Fruit fly (Drosophila melanogaster) whole organism, embryonic: ENCODE results near the gene CG9302.

Experiments
- CG10147 ChIP-seq: fragments of 200-800 bp; sonication (Bioruptor generic); optimal IDR thresholded peaks from 2 replicates; lab custom pipeline; 2019; ENCODE audit warnings: missing biosample characterization, mild to moderate bottlenecking, missing genetic modification characterization, moderate library complexity
- CG10959 ChIP-seq: fragments of 200-800 bp; sonication (Bioruptor generic); IDR thresholded peaks from 2 replicates; pipeline ENCODE4 v1.3.6; 2022; ENCODE audit warnings: missing biosample characterization, missing genetic modification characterization
- CG11695 ChIP-seq: fragments of 200-800 bp; sonication (Bioruptor generic); IDR thresholded peaks from 3 replicates; pipeline ENCODE4 v1.3.6; 2022; ENCODE audit warnings: missing biosample characterization, missing genetic modification characterization
- CG12155 ChIP-seq: fragments of 200-800 bp; sonication (Bioruptor generic); optimal IDR thresholded peaks from 3 replicates; lab custom pipeline; 2016; ENCODE audit warnings: missing biosample characterization, missing genetic modification characterization
- CG14965 ChIP-seq: fragments of 200-800 bp; sonication (Bioruptor generic); optimal IDR thresholded peaks from 2 replicates; lab custom pipeline; 2016; ENCODE audit warnings: missing biosample characterization, missing genetic modification characterization, borderline replicate concordance
- CG16813 ChIP-seq: fragments of 200-800 bp; sonication (Bioruptor generic); IDR thresholded peaks from 3 replicates; pipeline ENCODE4 v1.3.6; 2022; ENCODE audit warnings: missing biosample characterization, missing genetic modification characterization; ENCODE audit not compliant: partially characterized antibody
- CG16815 ChIP-seq: fragments of 200-800 bp; sonication (Bioruptor generic); optimal IDR thresholded peaks from 3 replicates; lab custom pipeline; 2017; ENCODE audit warnings: missing biosample characterization, mild to moderate bottlenecking, missing genetic modification characterization
- CG17385 ChIP-seq: fragments of 200-800 bp; sonication (Bioruptor generic); optimal IDR thresholded peaks from 3 replicates; lab custom pipeline; 2018; ENCODE audit warnings: missing biosample characterization, mild to moderate bottlenecking, missing genetic modification characterization
- CG17829 ChIP-seq: fragments of 200-800 bp; optimal IDR thresholded peaks from 2 replicates; lab custom pipeline; 2019; ENCODE audit warnings: missing biosample characterization, mild to moderate bottlenecking, missing genetic modification characterization, moderate library complexity
- CG1792 ChIP-seq: fragments of 200-800 bp; sonication (Bioruptor generic); optimal IDR thresholded peaks from 2 replicates; lab custom pipeline; 2016; ENCODE audit warnings: missing biosample characterization, missing genetic modification characterization
- CG1832 ChIP-seq: fragments of 200-800 bp; sonication (Bioruptor generic); optimal IDR thresholded peaks from 2 replicates; lab custom pipeline; 2017; ENCODE audit warnings: missing biosample characterization, mild to moderate bottlenecking, missing genetic modification characterization, inconsistent platforms
- CG3065 ChIP-seq: fragments of 200-800 bp; sonication (Bioruptor generic); optimal IDR thresholded peaks from 2 replicates; lab custom pipeline; 2016; ENCODE audit warnings: missing biosample characterization, missing genetic modification characterization
- CG3726 ChIP-seq: fragments of 200-800 bp; sonication (Bioruptor generic); IDR thresholded peaks from 3 replicates; pipeline ENCODE4, ENCODE4 v1.3.6; 2022; ENCODE audit warnings: missing biosample characterization, missing genetic modification characterization
- CG42726 ChIP-seq: fragments of 200-800 bp; sonication (Bioruptor generic); IDR thresholded peaks from 2 replicates; pipeline ENCODE4 v1.3.6; 2022; ENCODE audit warnings: missing biosample characterization, missing genetic modification characterization; ENCODE audit not compliant: partially characterized antibody
- CG6683 ChIP-seq: fragments of 200-800 bp; sonication (Bioruptor generic); optimal IDR thresholded peaks from 2 replicates; lab custom pipeline; 2017; ENCODE audit warnings: missing biosample characterization, mild to moderate bottlenecking, missing genetic modification characterization, missing genetic modification reagents
- CG6854 ChIP-seq: fragments of 200-800 bp; sonication (Bioruptor generic); optimal IDR thresholded peaks from 3 replicates; lab custom pipeline; 2017; ENCODE audit warnings: missing biosample characterization, mild to moderate bottlenecking, missing genetic modification characterization
- CG7372 ChIP-seq: fragments of 200-800 bp; sonication (Bioruptor generic); IDR thresholded peaks from 2 replicates; pipeline ENCODE4 v1.3.6; 2022; ENCODE audit warnings: missing biosample characterization, missing genetic modification characterization
- CG9437 ChIP-seq: fragments of 200-800 bp; sonication (Bioruptor generic); optimal IDR thresholded peaks from 2 replicates; lab custom pipeline; 2018; ENCODE audit warnings: missing biosample characterization, mild to moderate bottlenecking, missing genetic modification characterization
- CG9609 ChIP-seq: fragments of 200-800 bp; sonication (Bioruptor generic); optimal IDR thresholded peaks from 3 replicates; lab custom pipeline; 2016; ENCODE audit warnings: missing biosample characterization, missing genetic modification characterization
- CoRest ChIP-seq: fragments of 200-800 bp; sonication (Bioruptor generic); optimal IDR thresholded peaks from 3 replicates; lab custom pipeline; 2018; ENCODE audit warnings: missing biosample characterization, mild to moderate bottlenecking, missing genetic modification characterization, moderate library complexity
- Dip3 ChIP-seq: fragments of 200-800 bp; sonication (Bioruptor generic); optimal IDR thresholded peaks from 3 replicates; lab custom pipeline; 2016; ENCODE audit warnings: missing biosample characterization, missing genetic modification characterization
- ERR ChIP-seq: fragments of 200-800 bp; sonication (Bioruptor generic); optimal IDR thresholded peaks from 2 replicates; lab custom pipeline; 2016; ENCODE audit warnings: missing biosample characterization, missing genetic modification characterization
- Ets97D ChIP-seq: fragments of 200-800 bp; sonication (Bioruptor generic); optimal IDR thresholded peaks from 3 replicates; lab custom pipeline; 2016; ENCODE audit warnings: missing biosample characterization, missing genetic modification characterization
- Gsc ChIP-seq: fragments of 200-800 bp; sonication (Bioruptor generic); IDR thresholded peaks from 2 replicates; pipeline ENCODE4 v1.3.6; 2022; ENCODE audit warnings: missing biosample characterization, missing genetic modification characterization
- HLH4C ChIP-seq: fragments of 200-800 bp; sonication (Bioruptor generic); IDR thresholded peaks from 3 replicates; pipeline ENCODE4 v1.3.6; 2022; ENCODE audit warnings: missing biosample characterization, missing genetic modification characterization; ENCODE audit not compliant: partially characterized antibody
- HLHmδ ChIP-seq: fragments of 200-800 bp; sonication (Bioruptor generic); optimal IDR thresholded peaks from 2 replicates; lab custom pipeline; 2018; ENCODE audit warnings: missing biosample characterization, mild to moderate bottlenecking, missing genetic modification characterization, moderate library complexity
- Hr51 ChIP-seq, 2 experiments: fragments of 200-800 bp; sonication (Bioruptor generic); optimal IDR thresholded peaks; 2 replicates in 1 of 2; 3 replicates in 1 of 2; lab custom pipeline; 2016 to 2018; ENCODE audit warnings: missing biosample characterization in 2 of 2, missing genetic modification characterization in 2 of 2, mild to moderate bottlenecking in 1 of 2, moderate library complexity in 1 of 2
- MBD-R2 ChIP-seq: fragments of 200-800 bp; sonication (Bioruptor generic); IDR thresholded peaks from 2 replicates; pipeline ENCODE4 v1.3.6; 2022; ENCODE audit warnings: missing biosample characterization, missing genetic modification characterization
- NFAT ChIP-seq: fragments of 200-800 bp; sonication (Bioruptor generic); IDR thresholded peaks from 2 replicates; pipeline ENCODE4 v1.3.6; 2022; ENCODE audit warnings: missing biosample characterization, missing genetic modification characterization
- NK7.1 ChIP-seq: fragments of 200-800 bp; sonication (Bioruptor generic); optimal IDR thresholded peaks from 3 replicates; lab custom pipeline; 2016; ENCODE audit warnings: missing biosample characterization, missing genetic modification characterization
- Neu2 ChIP-seq: fragments of 200-800 bp; sonication (Bioruptor generic); optimal IDR thresholded peaks from 3 replicates; lab custom pipeline; 2016; ENCODE audit warnings: missing biosample characterization, missing genetic modification characterization, borderline replicate concordance
- Scr ChIP-seq: fragments of 200-800 bp; sonication (Bioruptor generic); IDR thresholded peaks from 2 replicates; pipeline ENCODE4 v1.3.6; 2022; ENCODE audit warnings: missing biosample characterization, missing genetic modification characterization; ENCODE audit not compliant: partially characterized antibody
- Usf ChIP-seq: fragments of 200-800 bp; sonication (Bioruptor generic); optimal IDR thresholded peaks from 2 replicates; lab custom pipeline; 2017; ENCODE audit warnings: missing genotype, missing biosample characterization, missing genetic modification characterization
- aop ChIP-seq: fragments of 200-800 bp; sonication (Bioruptor generic); IDR thresholded peaks from 2 replicates; pipeline ENCODE4 v1.3.6; 2022; ENCODE audit warnings: missing biosample characterization, missing genetic modification characterization
- chn ChIP-seq: fragments of 200-800 bp; sonication (Bioruptor generic); optimal IDR thresholded peaks from 2 replicates; lab custom pipeline; 2016; ENCODE audit warnings: missing biosample characterization, missing genetic modification characterization
- disco-r ChIP-seq: fragments of 200-800 bp; sonication (Bioruptor generic); optimal IDR thresholded peaks from 2 replicates; lab custom pipeline; 2016; ENCODE audit warnings: missing biosample characterization, missing genetic modification characterization
- dmrt11E ChIP-seq: fragments of 200-800 bp; sonication (Bioruptor generic); optimal IDR thresholded peaks from 3 replicates; lab custom pipeline; 2018; ENCODE audit warnings: missing biosample characterization, mild to moderate bottlenecking, missing genetic modification characterization, moderate library complexity
- fd3F ChIP-seq: fragments of 200-800 bp; sonication (Bioruptor generic); optimal IDR thresholded peaks from 2 replicates; lab custom pipeline; 2018; ENCODE audit warnings: missing biosample characterization, mild to moderate bottlenecking, missing genetic modification characterization, moderate library complexity
- h ChIP-seq: fragments of >200 bp; optimal IDR thresholded peaks from 2 replicates; lab custom pipeline; 2017
- hth ChIP-seq: fragments of >200 bp; optimal IDR thresholded peaks from 2 replicates; lab custom pipeline; 2017; ENCODE audit warnings: inconsistent platforms
- ind ChIP-seq: fragments of 200-800 bp; sonication (Bioruptor generic); optimal IDR thresholded peaks from 3 replicates; lab custom pipeline; 2016; ENCODE audit warnings: missing biosample characterization, missing genetic modification characterization
- knrl ChIP-seq: fragments of 200-800 bp; sonication (Bioruptor generic); IDR thresholded peaks from 3 replicates; pipeline ENCODE4 v1.3.6; 2022; ENCODE audit warnings: missing biosample characterization, missing genetic modification characterization; ENCODE audit not compliant: partially characterized antibody
- maf-S ChIP-seq: fragments of 200-800 bp; sonication (Bioruptor generic); optimal IDR thresholded peaks from 2 replicates; lab custom pipeline; 2016; ENCODE audit warnings: missing biosample characterization, missing genetic modification characterization
- pfk ChIP-seq: fragments of 200-800 bp; sonication (Bioruptor generic); optimal IDR thresholded peaks from 2 replicates; lab custom pipeline; 2018; ENCODE audit warnings: missing biosample characterization, mild to moderate bottlenecking, missing genetic modification characterization, moderate library complexity
- prd ChIP-seq, 3 experiments: fragments of >200 bp in 2 of 3; fragments of 200-800 bp in 1 of 3; sonication (Bioruptor generic) in 1 of 3; optimal IDR thresholded peaks in 2 of 3; IDR thresholded peaks in 1 of 3; 2 replicates in 2 of 3; 3 replicates in 1 of 3; pipeline versions ENCODE4 v1.3.6 to Lab custom; 2017 to 2022; ENCODE audit warnings: missing biosample characterization in 1 of 3, missing genetic modification characterization in 1 of 3
- shn ChIP-seq: fragments of 200-800 bp; sonication (Bioruptor generic); optimal IDR thresholded peaks from 3 replicates; lab custom pipeline; 2016; ENCODE audit warnings: missing biosample characterization, missing genetic modification characterization
- sim ChIP-seq: fragments of 200-800 bp; sonication (Bioruptor generic); IDR thresholded peaks from 2 replicates; pipeline ENCODE4 v1.3.6; 2022; ENCODE audit warnings: missing biosample characterization, missing genetic modification characterization
- stc ChIP-seq: fragments of 200-800 bp; sonication (Bioruptor generic); IDR thresholded peaks from 2 replicates; pipeline ENCODE4 v1.3.6; 2022; ENCODE audit warnings: missing biosample characterization, missing genetic modification characterization
- tna ChIP-seq: fragments of 200-800 bp; sonication (Bioruptor generic); IDR thresholded peaks from 2 replicates; pipeline ENCODE4 v1.3.6; 2022; ENCODE audit warnings: missing biosample characterization, missing genetic modification characterization; ENCODE audit not compliant: partially characterized antibody
- toy ChIP-seq: fragments of 200-800 bp; sonication (Bioruptor generic); IDR thresholded peaks from 2 replicates; pipeline ENCODE4 v1.3.6; 2022; ENCODE audit warnings: missing biosample characterization, missing genetic modification characterization
- vfl ChIP-seq: fragments of 200-800 bp; sonication (Bioruptor generic); optimal IDR thresholded peaks from 2 replicates; lab custom pipeline; 2016; ENCODE audit warnings: missing biosample characterization, missing genetic modification characterization

CG9302 gene

dm6 chr2L:13368940-13369339, 9.4 kb downstream of the CG9302 start, which contains the start of gene CG31855 (continued):
- TF ChIP-seq Neu2 (GFP tag; lab: Kevin White, UChicago), result no peak
- peak; percentile 29 for TF ChIP-seq ERR (GFP tag; lab: Kevin White, UChicago)
- no peak for TF ChIP-seq NK7.1
- no peak for TF ChIP-seq Gsc (GFP tag; lab: Robert Waterston, UW)
- TF ChIP-seq CG11695 (GFP tag; lab: Robert Waterston, UW), result peak; percentile 70
- 0 out of 3 replicates have a peak, but pooled peaks have one; percentile 25 for TF ChIP-seq knrl (GFP tag; lab: Robert Waterston, UW)
- no peak for TF ChIP-seq aop (GFP tag; lab: Robert Waterston, UW)
- peak; percentile 52 for TF ChIP-seq CG6683 (GFP tag; lab: Kevin White, UChicago)
- peak; percentile 71 for TF ChIP-seq dmrt11E (tag; lab: Kevin White, UChicago)
- peak; percentile 66 for TF ChIP-seq disco-r (GFP tag; lab: Kevin White, UChicago)
- TF ChIP-seq CG3726 (GFP tag; lab: Robert Waterston, UW), result peak; percentile 52; the same call in 1 of the 3 replicates
- peak; percentile 86 for TF ChIP-seq CG12155 (GFP tag; lab: Kevin White, UChicago)
- TF ChIP-seq stc (GFP tag; lab: Robert Waterston, UW), result peak; percentile 76
- peak; percentile 75 for TF ChIP-seq fd3F (GFP tag; lab: Kevin White, UChicago)
- TF ChIP-seq ind (GFP tag; lab: Kevin White, UChicago), result peak; percentile 87
- peak; percentile 40 for TF ChIP-seq CG6854 (GFP tag; lab: Kevin White, UChicago)
- TF ChIP-seq CG1792 (GFP tag; lab: Kevin White, UChicago), result no peak
- peak; percentile 66 for TF ChIP-seq CG10147 (GFP tag; lab: Kevin White, UChicago)
- TF ChIP-seq CG7372 (GFP tag; lab: Robert Waterston, UW), result peak; percentile 78
- TF ChIP-seq Scr, result no peak
- TF ChIP-seq HLHmδ (GFP tag; lab: Kevin White, UChicago), result no peak
- peak; percentile 63 for TF ChIP-seq CG16815
- TF ChIP-seq CG1832 (GFP tag; lab: Kevin White, UChicago), result no peak
- TF ChIP-seq CG17829 (tag; lab: Kevin White, UChicago), result peak; percentile 80
- TF ChIP-seq vfl (GFP tag; lab: Kevin White, UChicago), result peak; percentile 80
- TF ChIP-seq chn (GFP tag; lab: Kevin White, UChicago), result peak; percentile 87
- peak; percentile 78 for TF ChIP-seq CoRest
- peak; percentile 72 for TF ChIP-seq Ets97D (GFP tag; lab: Kevin White, UChicago)
- TF ChIP-seq CG14965, result no peak
- no peak for TF ChIP-seq HLH4C (GFP tag; lab: Robert Waterston, UW)
- TF ChIP-seq sim (GFP tag; lab: Robert Waterston, UW), result no peak
- TF ChIP-seq h (lab: Kevin White, UChicago), result no peak
- no peak for TF ChIP-seq CG16813 (GFP tag; lab: Robert Waterston, UW)
- TF ChIP-seq pfk (GFP tag; lab: Kevin White, UChicago), result peak; percentile 59
- no peak for TF ChIP-seq toy
- peak; percentile 49 for TF ChIP-seq CG3065 (GFP tag; lab: Kevin White, UChicago)
- peak; percentile 69 for TF ChIP-seq CG9609 (GFP tag; lab: Kevin White, UChicago)
- peak; percentile 76 for TF ChIP-seq CG10959 (GFP tag; lab: Robert Waterston, UW)
- TF ChIP-seq maf-S (GFP tag; lab: Kevin White, UChicago), result peak; percentile 76
- no peak for TF ChIP-seq tna
- peak; percentile 81 for TF ChIP-seq CG17385 (GFP tag; lab: Kevin White, UChicago)
- peak; percentile 68 for TF ChIP-seq CG9437 (GFP tag; lab: Kevin White, UChicago)
- peak; percentile 94 for TF ChIP-seq NFAT
- TF ChIP-seq CG42726 (GFP tag; lab: Robert Waterston, UW), result no peak
- TF ChIP-seq Usf (GFP tag; lab: Kevin White, UChicago), result peak; percentile 9
- TF ChIP-seq Dip3, result peak; percentile 51
- TF ChIP-seq hth (lab: Kevin White, UChicago), result no peak
- no peak for TF ChIP-seq prd (optimal IDR thresholded peaks at IDR 0.05; lab: Kevin White, UChicago)
- TF ChIP-seq prd (GFP tag; IDR thresholded peaks at IDR 0.05; lab: Robert Waterston, UW), result peak; percentile 83
- peak; percentile 93 for TF ChIP-seq MBD-R2 (GFP tag; lab: Robert Waterston, UW)
- peak; percentile 50 for TF ChIP-seq shn (GFP tag; lab: Kevin White, UChicago)
- peak; percentile 81 to 82 for TF ChIP-seq Hr51 (GFP tag; optimal IDR thresholded peaks at IDR 0.05; lab: Kevin White, UChicago)
